Fruit fly (Drosophila melanogaster) Kc167 (cell line): ENCODE results near the gene sinu.

Source experiments
- Sin3A ChIP-seq: fragments of >200 bp; optimal IDR thresholded peaks from 2 replicates; lab custom pipeline; 2018; ENCODE audit warnings: missing external identifiers
- h ChIP-seq: fragments of >200 bp; optimal IDR thresholded peaks from 3 replicates; lab custom pipeline; 2018; ENCODE audit warnings: missing external identifiers
- insv ChIP-seq: fragments of >200 bp; optimal IDR thresholded peaks from 3 replicates; lab custom pipeline; 2018; ENCODE audit warnings: missing external identifiers
- psq ChIP-seq: fragments of >200 bp; optimal IDR thresholded peaks from 2 replicates; lab custom pipeline; 2017; ENCODE audit warnings: missing external identifiers
- ttk ChIP-seq: sonication (Bioruptor generic); optimal IDR thresholded peaks from 2 replicates; lab custom pipeline; 2017; ENCODE audit warnings: missing external identifiers

DNA sequence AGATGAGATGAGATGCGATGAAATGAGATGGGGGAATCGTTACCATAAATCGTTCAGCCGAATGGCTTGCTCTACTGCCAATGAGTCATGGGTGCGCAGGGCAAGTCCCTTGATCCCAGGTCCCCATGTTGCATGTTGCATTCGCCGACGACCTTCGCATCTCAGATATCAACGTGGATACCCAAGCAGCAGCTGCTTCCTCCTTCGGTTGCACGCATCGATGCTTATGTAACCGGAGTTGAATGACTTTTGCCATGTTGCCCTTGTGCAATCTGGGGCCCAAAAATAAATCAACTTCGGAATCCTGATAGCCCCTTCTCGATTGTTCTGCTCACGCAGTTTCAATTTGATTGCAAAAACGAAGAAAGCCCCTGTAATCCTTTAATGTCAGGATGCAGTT, 7.7 kb downstream of the sinu start:
- no peak for TF ChIP-seq psq (lab: Kevin White, UChicago)
- no peak for TF ChIP-seq Sin3A (lab: Kevin White, UChicago)
- no peak for TF ChIP-seq h (lab: Kevin White, UChicago)
- TF ChIP-seq ttk (lab: Kevin White, UChicago), result no peak
- TF ChIP-seq insv (lab: Kevin White, UChicago), result no peak
